Worm (Caenorhabditis elegans) whole organism, L1 larva: ENCODE data around the gene fbxa-135.
A peak's percentile ranks its signal among the peaks of the same experiment; 100 is the strongest.

Source experiments
- aha-1 ChIP-seq: fragments of 150-350 bp; optimal IDR thresholded peaks from 2 replicates; lab custom pipeline; 2014; ENCODE audit warnings: missing biosample characterization, missing genetic modification characterization
- ama-1 ChIP-seq: fragments of 150-350 bp; optimal IDR thresholded peaks from 2 replicates; lab custom pipeline; 2014
- ceh-63 ChIP-seq: fragments of 200-800 bp; sonication (Bioruptor generic); optimal IDR thresholded peaks from 2 replicates; lab custom pipeline; 2018; ENCODE audit warnings: mild to moderate bottlenecking, missing genetic modification characterization, missing compliant biosample characterization
- ceh-90 ChIP-seq: sonication (generic microtip); optimal IDR thresholded peaks from 2 replicates; lab custom pipeline; 2016; ENCODE audit warnings: missing genetic modification characterization, missing compliant biosample characterization
- ces-1 ChIP-seq: fragments of 150-350 bp; optimal IDR thresholded peaks from 2 replicates; lab custom pipeline; 2014; ENCODE audit warnings: missing biosample characterization, missing genetic modification reagents, missing genetic modification characterization
- efl-1 ChIP-seq, 4 experiments: fragments of 150-350 bp; optimal IDR thresholded peaks in 3 of 4; peaks in 1 of 4; 1 replicate in 1 of 4; 2 replicates in 3 of 4; lab custom pipeline; 2014; ENCODE audit warnings: missing biosample characterization in 2 of 4, missing genetic modification characterization in 2 of 4, missing genetic modification reagents in 2 of 4
- efl-3 ChIP-seq: fragments of 200-800 bp; sonication (Bioruptor generic); optimal IDR thresholded peaks from 2 replicates; lab custom pipeline; 2018; ENCODE audit warnings: mild to moderate bottlenecking, missing genetic modification characterization, missing compliant biosample characterization
- egl-27 ChIP-seq, 2 experiments: fragments of 150-350 bp in 1 of 2; sonication (generic microtip); optimal IDR thresholded peaks; 3 replicates each; lab custom pipeline; 2017 to 2018; ENCODE audit warnings: missing biosample characterization in 2 of 2, missing genetic modification characterization in 2 of 2, missing genetic modification reagents in 2 of 2
- elt-2 ChIP-seq: sonication (generic microtip); optimal IDR thresholded peaks from 2 replicates; lab custom pipeline; 2016; ENCODE audit warnings: missing genetic modification characterization, mild to moderate bottlenecking, inconsistent platforms, missing compliant biosample characterization, missing genetic modification reagents
- ets-5 ChIP-seq: fragments of 200-800 bp; sonication (Bioruptor generic); IDR thresholded peaks from 2 replicates; pipeline ENCODE4 v1.3.6; 2022; ENCODE audit warnings: missing genetic modification characterization, missing compliant biosample characterization
- fos-1 ChIP-seq: fragments of 150-350 bp; optimal IDR thresholded peaks from 2 replicates; lab custom pipeline; 2014; ENCODE audit warnings: missing biosample characterization, missing genetic modification characterization
- hlh-17 ChIP-seq: fragments of 200-800 bp; sonication (Bioruptor generic); optimal IDR thresholded peaks from 2 replicates; lab custom pipeline; 2018; ENCODE audit warnings: missing genetic modification characterization, mild to moderate bottlenecking, missing compliant biosample characterization, moderate library complexity, borderline replicate concordance
- hlh-4 ChIP-seq: sonication (generic microtip); optimal IDR thresholded peaks from 2 replicates; lab custom pipeline; 2016; ENCODE audit warnings: mild to moderate bottlenecking, missing genetic modification characterization, missing compliant biosample characterization
- irx-1 ChIP-seq: sonication (generic microtip); optimal IDR thresholded peaks from 2 replicates; lab custom pipeline; 2016; ENCODE audit warnings: missing genetic modification characterization, missing compliant biosample characterization
- isw-1 ChIP-seq: fragments of 200-800 bp; sonication (Bioruptor generic); IDR thresholded peaks from 2 replicates; pipeline ENCODE4 v1.3.6; 2022; ENCODE audit warnings: missing genetic modification characterization, missing compliant biosample characterization
- jun-1 ChIP-seq: fragments of 150-350 bp; optimal IDR thresholded peaks from 2 replicates; lab custom pipeline; 2014; ENCODE audit warnings: missing biosample characterization, missing genetic modification reagents, missing genetic modification characterization
- lin-15B ChIP-seq: fragments of 150-350 bp; sonication (generic microtip); optimal IDR thresholded peaks from 3 replicates; lab custom pipeline; 2014; ENCODE audit warnings: missing biosample characterization, missing genetic modification characterization
- lin-39 ChIP-seq: fragments of 150-350 bp; optimal IDR thresholded peaks from 2 replicates; lab custom pipeline; 2014; ENCODE audit warnings: missing biosample characterization, missing genetic modification reagents, missing genetic modification characterization
- mef-2 ChIP-seq: fragments of 150-350 bp; optimal IDR thresholded peaks from 2 replicates; lab custom pipeline; 2014; ENCODE audit warnings: missing biosample characterization, missing genetic modification characterization
- mep-1 ChIP-seq: fragments of 150-350 bp; optimal IDR thresholded peaks from 2 replicates; lab custom pipeline; 2014; ENCODE audit warnings: missing biosample characterization, missing genetic modification characterization
- nhr-11 ChIP-seq: fragments of 150-350 bp; optimal IDR thresholded peaks from 2 replicates; lab custom pipeline; 2014; ENCODE audit warnings: missing biosample characterization, missing genetic modification characterization
- nhr-237 ChIP-seq: fragments of 150-350 bp; optimal IDR thresholded peaks from 2 replicates; lab custom pipeline; 2014; ENCODE audit warnings: missing biosample characterization, missing genetic modification characterization
- nhr-28 ChIP-seq: fragments of 150-350 bp; optimal IDR thresholded peaks from 2 replicates; lab custom pipeline; 2014; ENCODE audit warnings: missing biosample characterization, missing genetic modification characterization
- nhr-47 ChIP-seq: sonication (generic microtip); optimal IDR thresholded peaks from 2 replicates; lab custom pipeline; 2016; ENCODE audit warnings: mild to moderate bottlenecking, missing genetic modification characterization, moderate library complexity, missing compliant biosample characterization
- nhr-77 ChIP-seq: fragments of 150-350 bp; optimal IDR thresholded peaks from 2 replicates; lab custom pipeline; 2014; ENCODE audit warnings: missing biosample characterization, missing genetic modification characterization
- nhr-84 ChIP-seq: sonication (generic microtip); optimal IDR thresholded peaks from 2 replicates; lab custom pipeline; 2017; ENCODE audit warnings: missing biosample characterization, missing genetic modification characterization
- nhr-90 ChIP-seq: sonication (generic microtip); optimal IDR thresholded peaks from 2 replicates; lab custom pipeline; 2016; ENCODE audit warnings: mild to moderate bottlenecking, missing genetic modification characterization, missing compliant biosample characterization; ENCODE audit not compliant: poor library complexity
- pag-3 ChIP-seq: sonication (generic microtip); optimal IDR thresholded peaks from 2 replicates; lab custom pipeline; 2017; ENCODE audit warnings: missing genetic modification characterization, mild to moderate bottlenecking, missing compliant biosample characterization, antibody characterized with exemption, borderline replicate concordance; ENCODE audit not compliant: insufficient read depth
- pqm-1 ChIP-seq: sonication (generic microtip); optimal IDR thresholded peaks from 3 replicates; lab custom pipeline; 2017; ENCODE audit warnings: missing biosample characterization, missing genetic modification characterization
- snu-23 ChIP-seq: sonication (generic microtip); optimal IDR thresholded peaks from 2 replicates; lab custom pipeline; 2016; ENCODE audit warnings: missing genetic modification characterization, missing compliant biosample characterization
- sup-37 ChIP-seq: fragments of 200-800 bp; sonication (Bioruptor generic); optimal IDR thresholded peaks from 2 replicates; lab custom pipeline; 2018; ENCODE audit warnings: mild to moderate bottlenecking, missing genetic modification characterization, missing compliant biosample characterization
- swsn-7 ChIP-seq: sonication (generic microtip); optimal IDR thresholded peaks from 2 replicates; lab custom pipeline; 2016; ENCODE audit warnings: missing genetic modification characterization, missing compliant biosample characterization
- tbx-2 ChIP-seq: sonication (generic microtip); optimal IDR thresholded peaks from 2 replicates; lab custom pipeline; 2016; ENCODE audit warnings: missing genetic modification characterization, missing compliant biosample characterization
- tlp-1 ChIP-seq: fragments of 150-350 bp; optimal IDR thresholded peaks from 2 replicates; lab custom pipeline; 2014; ENCODE audit warnings: missing biosample characterization, missing genetic modification characterization
- unc-30 ChIP-seq: sonication (generic microtip); optimal IDR thresholded peaks from 2 replicates; lab custom pipeline; 2017; ENCODE audit warnings: missing biosample characterization, missing genetic modification characterization
- unc-86 ChIP-seq: sonication (generic microtip); optimal IDR thresholded peaks from 2 replicates; lab custom pipeline; 2016; ENCODE audit warnings: missing genetic modification characterization, missing compliant biosample characterization
- unc-98 ChIP-seq: fragments of 200-800 bp; sonication (Bioruptor generic); IDR thresholded peaks from 2 replicates; pipeline ENCODE4 v1.3.6; 2022; ENCODE audit warnings: missing genetic modification characterization, missing compliant biosample characterization
- vab-15 ChIP-seq: sonication (generic microtip); optimal IDR thresholded peaks from 2 replicates; lab custom pipeline; 2017; ENCODE audit warnings: missing genotype, mild to moderate bottlenecking, missing genetic modification characterization, missing compliant biosample characterization
- zip-4 ChIP-seq: fragments of 200-800 bp; sonication (Bioruptor generic); optimal IDR thresholded peaks from 2 replicates; lab custom pipeline; 2018; ENCODE audit warnings: mild to moderate bottlenecking, missing genetic modification characterization, moderate library complexity, missing compliant biosample characterization

The fbxa-135 gene

DNA sequence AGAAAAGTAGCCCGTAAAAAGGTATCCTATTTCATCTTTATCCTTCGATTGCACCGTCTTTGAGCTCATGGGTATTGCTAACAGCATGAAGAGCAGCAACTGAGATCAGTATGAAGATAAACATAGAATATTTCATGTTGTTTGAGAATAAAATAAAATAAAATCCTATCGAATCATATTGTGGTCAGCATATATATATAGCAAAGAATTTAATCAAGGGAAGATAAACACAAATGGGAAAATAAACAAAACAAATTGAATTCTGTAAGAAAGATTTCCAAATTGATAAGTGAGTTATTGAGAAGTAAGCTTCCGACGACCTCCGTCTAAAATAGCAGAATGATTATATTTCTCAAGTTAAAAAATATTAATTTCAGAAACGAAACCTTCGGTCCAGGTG lies 41.6 kb downstream of the fbxa-135 start, which contains the start of gene T26H5.10:
Gene T26H5.10, minus strand, starts transcription at position 101 of the 400 bp plus-strand sequence.
- TF ChIP-seq fos-1 (tag; lab: Kevin White, UChicago) (no peak), nhr-237 (tag; lab: Kevin White, UChicago) (no peak), zip-4 (no peak), hlh-4 (tag; lab: Kevin White, UChicago) (no peak), tlp-1 (tag; lab: Kevin White, UChicago) (no peak), snu-23 (GFP tag; lab: Kevin White, UChicago) (no peak), unc-30 (tag; lab: Kevin White, UChicago) (no peak)

ce11 chrV:15444188-15444587 lies 42.1 kb downstream of the fbxa-135 start, which contains the start of gene T26H5.11:
TSS of gene T26H5.11 (minus strand) at chrV:15444288.
- TF ChIP-seq swsn-7 (tag; lab: Kevin White, UChicago), result no peak
- TF ChIP-seq ceh-63 (GFP tag; lab: Kevin White, UChicago), result no peak
- no peak for TF ChIP-seq aha-1 (tag; lab: Kevin White, UChicago)
- TF ChIP-seq tbx-2, result no peak
- no peak for TF ChIP-seq ets-5 (GFP tag; lab: Robert Waterston, UW)
- no peak for TF ChIP-seq irx-1 (tag; lab: Kevin White, UChicago)
- no peak for TF ChIP-seq vab-15 (tag; lab: Kevin White, UChicago)
- no peak for TF ChIP-seq ceh-90 (tag; lab: Kevin White, UChicago)
- no peak for TF ChIP-seq pag-3 (tag; lab: Kevin White, UChicago)
- TF ChIP-seq unc-98 (GFP tag; lab: Robert Waterston, UW), result no peak
- TF ChIP-seq nhr-11 (tag; lab: Kevin White, UChicago), result no peak

- no peak for TF ChIP-seq zip-4
- no peak for TF ChIP-seq unc-86 (tag; lab: Kevin White, UChicago)
- TF ChIP-seq lin-39, result no peak
- no peak for TF ChIP-seq tlp-1 (tag; lab: Kevin White, UChicago)
- TF ChIP-seq nhr-47 (tag; lab: Kevin White, UChicago), result no peak
- no peak for TF ChIP-seq mef-2 (tag; lab: Kevin White, UChicago)
- TF ChIP-seq jun-1, result peak; percentile 27
- no peak for TF ChIP-seq pqm-1 (tag; lab: Kevin White, UChicago)
- TF ChIP-seq sup-37 (GFP tag; lab: Kevin White, UChicago), result no peak
- TF ChIP-seq elt-2 (tag; lab: Kevin White, UChicago), result peak; percentile 57
Observed at ce11 chrV:15444615-15445014, 42.6 kb downstream of the fbxa-135 start, which contains the start of gene T26H5.9. TSS of gene T26H5.9 (plus strand) at chrV:15444916.

DNA sequence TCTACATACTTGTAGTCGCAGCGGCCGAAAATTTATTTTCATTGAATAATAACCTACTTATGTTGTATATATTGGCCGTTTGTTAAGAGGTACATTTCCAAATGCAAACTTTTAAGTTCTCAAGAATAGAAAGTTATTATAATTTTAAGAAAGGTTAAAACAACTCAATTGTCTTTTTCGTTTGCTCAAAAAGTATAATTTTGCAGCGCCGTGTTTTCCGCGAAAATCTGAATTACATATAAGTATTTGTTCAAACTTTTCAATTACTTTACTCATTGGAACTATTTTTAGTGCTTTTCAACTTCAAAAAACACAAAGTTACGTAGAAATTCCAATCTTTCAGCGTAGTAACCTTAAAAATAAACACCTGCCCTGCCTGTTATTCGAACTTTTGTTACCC lies 43.4 kb downstream of the fbxa-135 start, which contains the start of gene srh-239:
Gene srh-239, plus strand, starts transcription at position 301 of the 400 bp plus-strand sequence.
- TF ChIP-seq nhr-237 (tag; lab: Kevin White, UChicago), result no peak
- no peak for TF ChIP-seq lin-15B (tag; lab: Kevin White, UChicago)
- no peak for TF ChIP-seq zip-4
- no peak for TF ChIP-seq aha-1 (tag; lab: Kevin White, UChicago)
- no peak for TF ChIP-seq pqm-1 (tag; lab: Kevin White, UChicago)
- TF ChIP-seq snu-23 (GFP tag; lab: Kevin White, UChicago), result no peak
- no peak for TF ChIP-seq nhr-84
- no peak for TF ChIP-seq nhr-28
- TF ChIP-seq isw-1 (GFP tag; lab: Robert Waterston, UW), result no peak
- no peak for TF ChIP-seq unc-86 (tag; lab: Kevin White, UChicago)
- no peak for TF ChIP-seq sup-37 (GFP tag; lab: Kevin White, UChicago)
- TF ChIP-seq tbx-2, result no peak
- no peak for TF ChIP-seq nhr-77 (tag; lab: Kevin White, UChicago)
- no peak for TF ChIP-seq ces-1 (GFP tag; lab: Kevin White, UChicago)
- TF ChIP-seq nhr-90 (tag; lab: Kevin White, UChicago), result no peak
- TF ChIP-seq efl-3, result no peak
- TF ChIP-seq, all 84 proteins: peak for 0

DNA sequence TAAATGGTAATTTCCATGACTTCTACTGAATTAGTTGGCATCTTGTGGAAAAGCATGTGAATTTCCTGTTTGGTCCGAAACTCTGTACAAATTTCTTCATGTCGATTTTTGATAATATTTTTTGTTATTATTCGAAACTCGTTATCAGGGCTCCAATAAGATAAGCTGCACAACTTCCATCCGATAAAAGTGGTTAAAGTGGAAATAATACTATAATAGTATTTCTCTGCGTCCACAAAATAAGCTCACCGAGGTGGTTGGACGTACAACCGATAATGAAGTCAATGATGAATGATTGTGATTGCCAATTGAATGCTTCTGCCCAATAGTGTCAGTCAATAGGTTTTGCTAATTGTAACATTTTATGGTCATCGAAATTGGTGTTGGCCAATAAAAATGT lies 46.3 kb downstream of the fbxa-135 start, which contains the start of gene T26H5.4:
Gene T26H5.4, minus strand, starts transcription at position 294 of the 400 bp plus-strand sequence.
- no peak for TF ChIP-seq hlh-17
- no peak for TF ChIP-seq unc-98 (GFP tag; lab: Robert Waterston, UW)
- no peak for TF ChIP-seq unc-30 (tag; lab: Kevin White, UChicago)
- no peak for TF ChIP-seq nhr-77 (tag; lab: Kevin White, UChicago)
- TF ChIP-seq ama-1 (lab: Kevin White, UChicago), result no peak
- TF ChIP-seq efl-1 (optimal IDR thresholded peaks at IDR 0.05; lab: Kevin White, UChicago), result no peak
- TF ChIP-seq efl-1 (GFP tag; optimal IDR thresholded peaks at IDR 0.05 in 1 of 2; lab: Kevin White, UChicago), result peak in 1 of 2 experiments; percentile 73
- no peak for TF ChIP-seq egl-27 (tag; optimal IDR thresholded peaks at IDR 0.05; lab: Kevin White, UChicago)
- peak; percentile 95 for TF ChIP-seq elt-2 (tag; lab: Kevin White, UChicago)
- no peak for TF ChIP-seq mep-1 (tag; lab: Kevin White, UChicago)
- no peak for TF ChIP-seq efl-3
